Fruit fly (Drosophila melanogaster): Measurements from ENCODE around the gene CG18599.

The CG18599 gene

DNA sequence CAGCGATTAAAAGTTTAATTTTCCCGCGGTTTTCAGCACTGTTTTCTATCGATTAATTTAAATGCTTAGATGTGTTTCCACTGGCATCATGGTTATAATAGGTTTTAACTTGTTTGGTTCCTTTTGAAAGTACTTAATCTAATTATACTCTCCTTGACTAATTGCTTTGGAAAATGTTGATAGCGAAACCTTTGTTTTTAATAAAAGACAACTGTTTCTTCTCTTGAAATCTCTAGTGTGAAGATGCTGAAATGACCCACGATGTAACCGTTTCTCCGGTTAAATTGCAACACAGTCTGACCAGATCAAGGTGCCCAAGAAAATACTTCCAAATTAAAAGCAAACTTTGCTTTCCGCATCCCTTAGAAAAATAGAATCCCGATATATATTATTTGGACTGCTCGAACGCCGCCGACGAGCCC, 31.3 kb downstream of the CG18599 start, which contains the start of gene Dlc90F:
Gene Dlc90F, plus strand, starts transcription at position 330 of the 422 bp plus-strand sequence.
- peak; percentile 86 for TF ChIP-seq CG11456 (GFP tag; IDR thresholded peaks at IDR 0.05)
- peak; percentile 87 for TF ChIP-seq CG30403 (GFP tag; optimal IDR thresholded peaks at IDR 0.05)
- TF ChIP-seq grau (tag; optimal IDR thresholded peaks at IDR 0.05): peak; percentile 82
- TF ChIP-seq so (GFP tag; IDR thresholded peaks at IDR 0.05): no peak
- peak; percentile 64 for TF ChIP-seq CG12744 (GFP tag; optimal IDR thresholded peaks at IDR 0.05)
- TF ChIP-seq Hr78 (GFP tag; optimal IDR thresholded peaks at IDR 0.05): no peak
- TF ChIP-seq Hmr (GFP tag; optimal IDR thresholded peaks at IDR 0.05): peak; percentile 84
- peak; percentile 68 for TF ChIP-seq Drgx (GFP tag; IDR thresholded peaks at IDR 0.05)
- TF ChIP-seq CG13894 (tag; optimal IDR thresholded peaks at IDR 0.05): peak; percentile 60
- no peak for TF ChIP-seq CG4707 (GFP tag; optimal IDR thresholded peaks at IDR 0.05)
- TF ChIP-seq CG15696 (tag; optimal IDR thresholded peaks at IDR 0.05): peak; percentile 62
- TF ChIP-seq CoRest (tag; optimal IDR thresholded peaks at IDR 0.05): peak; percentile 90
- peak; percentile 92 for TF ChIP-seq Myb (GFP tag; optimal IDR thresholded peaks at IDR 0.05)
- TF ChIP-seq B-H1 (GFP tag; IDR thresholded peaks at IDR 0.05): peak; percentile 64; the same call in 2 of the 3 replicates
- TF ChIP-seq CG18619 (GFP tag; optimal IDR thresholded peaks at IDR 0.05): peak; percentile 78
- peak; percentile 74 for TF ChIP-seq vfl (GFP tag; optimal IDR thresholded peaks at IDR 0.05)
- peak; percentile 66 for TF ChIP-seq klu (GFP tag; IDR thresholded peaks at IDR 0.05)
- no peak for TF ChIP-seq tap (tag; optimal IDR thresholded peaks at IDR 0.05)
- TF ChIP-seq CG4328 (GFP tag; optimal IDR thresholded peaks at IDR 0.05): peak; percentile 17
- TF ChIP-seq esg (GFP tag; conservative IDR thresholded peaks at IDR 0.05): peak; percentile 84
- no peak; the same call in 1 of the 2 replicates for TF ChIP-seq ro (GFP tag; IDR thresholded peaks at IDR 0.05)
- TF ChIP-seq CG18764 (GFP tag; optimal IDR thresholded peaks at IDR 0.05): peak; percentile 38
- no peak for TF ChIP-seq br (optimal IDR thresholded peaks at IDR 0.05)
- TF ChIP-seq Xbp1 (GFP tag; optimal IDR thresholded peaks at IDR 0.05): peak; percentile 82
- TF ChIP-seq nmo (GFP tag; optimal IDR thresholded peaks at IDR 0.05): peak; percentile 91
- peak; percentile 33 for TF ChIP-seq exex (tag; optimal IDR thresholded peaks at IDR 0.05)
- TF ChIP-seq ato (GFP tag; IDR thresholded peaks at IDR 0.05; ENCODE audit: partially characterized antibody): no peak
- TF ChIP-seq Dll (GFP tag; IDR thresholded peaks at IDR 0.05; ENCODE audit: partially characterized antibody): peak; percentile 65; the same call in 2 of the 4 replicates
- TF ChIP-seq CG14050 (GFP tag; IDR thresholded peaks at IDR 0.05): peak; percentile 40; the same call in 1 of the 3 replicates
- no peak for TF ChIP-seq CG8359 (GFP tag; optimal IDR thresholded peaks at IDR 0.05; ENCODE audit: borderline replicate concordance)
- TF ChIP-seq Atf3 (GFP tag; optimal IDR thresholded peaks at IDR 0.05): peak; percentile 68
- TF ChIP-seq knrl (GFP tag; IDR thresholded peaks at IDR 0.05; ENCODE audit: partially characterized antibody): peak; percentile 74
- TF ChIP-seq Lim3 (GFP tag; IDR thresholded peaks at IDR 0.05): peak; percentile 53; the same call in 1 of the 2 replicates
- peak; percentile 32; the same call in 1 of the 2 replicates for TF ChIP-seq Doc2 (GFP tag; IDR thresholded peaks at IDR 0.05)
- TF ChIP-seq Lhr (GFP tag; optimal IDR thresholded peaks at IDR 0.05): peak; percentile 95
- TF ChIP-seq CG4730 (GFP tag; IDR thresholded peaks at IDR 0.05): no peak
- peak; percentile 78 for TF ChIP-seq az2 (GFP tag; optimal IDR thresholded peaks at IDR 0.05)
- no peak for TF ChIP-seq CTCF (GFP tag; optimal IDR thresholded peaks at IDR 0.05)
- TF ChIP-seq C15 (GFP tag; IDR thresholded peaks at IDR 0.05): 0 out of 3 replicates have a peak, but pooled peaks have one; percentile 58
- no peak for TF ChIP-seq CG15269 (tag; optimal IDR thresholded peaks at IDR 0.05)
- TF ChIP-seq CG4404 (GFP tag; IDR thresholded peaks at IDR 0.05): peak; percentile 83
- peak; percentile 80 for TF ChIP-seq CG12155 (GFP tag; optimal IDR thresholded peaks at IDR 0.05)
- TF ChIP-seq CG13296 (GFP tag; optimal IDR thresholded peaks at IDR 0.05): no peak
- TF ChIP-seq CG10366 (GFP tag; IDR thresholded peaks at IDR 0.05): peak; percentile 78
- TF ChIP-seq CG15514 (GFP tag; optimal IDR thresholded peaks at IDR 0.05): peak; percentile 67
- peak; percentile 66; the same call in 1 of the 2 replicates for TF ChIP-seq ara (GFP tag; IDR thresholded peaks at IDR 0.05)
- peak; percentile 65 for TF ChIP-seq CG3995 (GFP tag; optimal IDR thresholded peaks at IDR 0.05)
- peak; percentile 71 for TF ChIP-seq CG31224 (GFP tag; IDR thresholded peaks at IDR 0.05)
- peak; percentile 88 for TF ChIP-seq kay (GFP tag; optimal IDR thresholded peaks at IDR 0.05)
- TF ChIP-seq Hey (tag; optimal IDR thresholded peaks at IDR 0.05): no peak
- TF ChIP-seq cg (GFP tag; optimal IDR thresholded peaks at IDR 0.05): no peak

All from whole organism, embryonic.